Fruit fly (Drosophila melanogaster): ENCODE data around the gene Atu.

- no peak for TF ChIP-seq CG8478 (optimal IDR thresholded peaks at IDR 0.05)
- no peak for TF ChIP-seq CTCF (optimal IDR thresholded peaks at IDR 0.05)
These were observed 40.1 kb upstream of the Atu start for dm6 chr3R:5572900-5573665.

All from S2 (cell line).